Worm (Caenorhabditis elegans) whole organism, midembryonic: ENCODE data around the gene tost-1.

Source experiments
- T22C8.4 ChIP-seq: fragments of 200-800 bp; sonication (Bioruptor generic); IDR thresholded peaks from 2 replicates; pipeline ENCODE4 v1.3.6; 2022; ENCODE audit warnings: missing genetic modification characterization, missing compliant biosample characterization
- cog-1 ChIP-seq: sonication (generic microtip); optimal IDR thresholded peaks from 2 replicates; lab custom pipeline; 2016; ENCODE audit warnings: missing genetic modification characterization, missing compliant biosample characterization
- flt-1 ChIP-seq: fragments of 200-800 bp; sonication (Bioruptor generic); IDR thresholded peaks from 2 replicates; pipeline ENCODE4 v1.3.6; 2022; ENCODE audit warnings: missing genetic modification characterization, missing compliant biosample characterization
- klf-2 ChIP-seq: fragments of 200-800 bp; sonication (Bioruptor generic); conservative IDR thresholded peaks from 2 replicates; pipeline ENCODE4 v1.3.6; 2022; ENCODE audit warnings: missing genetic modification reagents, missing genetic modification characterization, missing compliant biosample characterization
- ref-1 ChIP-seq: fragments of 200-800 bp; sonication (Bioruptor generic); conservative IDR thresholded peaks from 2 replicates; pipeline ENCODE4 v1.3.6; 2022; ENCODE audit warnings: missing genetic modification reagents, missing genetic modification characterization, missing compliant biosample characterization
- tab-1 ChIP-seq: fragments of 200-800 bp; sonication (Bioruptor generic); IDR thresholded peaks from 2 replicates; pipeline ENCODE4 v1.3.6; 2022; ENCODE audit warnings: missing genetic modification characterization, missing compliant biosample characterization
- ztf-23 ChIP-seq: fragments of 200-800 bp; sonication (Bioruptor generic); IDR thresholded peaks from 2 replicates; pipeline ENCODE4 v1.3.6; 2022; ENCODE audit warnings: missing genetic modification reagents, missing genetic modification characterization, missing compliant biosample characterization
- ztf-29 ChIP-seq: fragments of 200-800 bp; sonication (Bioruptor generic); IDR thresholded peaks from 2 replicates; pipeline ENCODE4 v1.3.6; 2022; ENCODE audit warnings: missing genetic modification reagents, missing genetic modification characterization, missing compliant biosample characterization

DNA sequence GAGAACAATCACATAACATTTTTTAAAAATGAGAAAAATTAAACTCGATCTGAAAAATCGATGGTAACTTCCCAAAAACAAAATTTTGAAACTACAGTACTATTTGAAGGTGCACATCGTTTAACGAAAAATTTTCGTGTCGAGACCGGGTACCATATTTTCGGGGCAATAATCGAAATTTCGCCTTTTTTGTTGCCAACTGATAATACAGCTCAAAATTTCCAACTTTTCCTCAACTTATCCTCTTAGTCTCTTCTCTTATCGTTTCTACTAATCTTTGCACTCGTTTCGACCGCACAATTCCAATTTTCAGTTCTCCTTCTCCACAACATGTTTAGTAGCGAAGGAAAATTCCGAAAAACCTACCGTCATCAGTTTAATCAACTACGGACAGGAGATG lies 28.8 kb upstream of the tost-1 start, which contains the start of gene rom-1:
- TF ChIP-seq cog-1 (tag; lab: Kevin White, UChicago) (no peak), tab-1 (GFP tag; lab: Robert Waterston, UW) (no peak), ztf-23 (GFP tag; lab: Robert Waterston, UW) (no peak), ztf-29 (GFP tag; lab: Robert Waterston, UW) (no peak), ref-1 (GFP tag; lab: Robert Waterston, UW) (no peak), T22C8.4 (GFP tag; lab: Robert Waterston, UW) (no peak), flt-1 (no peak), klf-2 (GFP tag; lab: Robert Waterston, UW) (no peak)
